Fruit fly (Drosophila melanogaster): ENCODE measurements around the gene CG45012.

CG45012 gene

DNA sequence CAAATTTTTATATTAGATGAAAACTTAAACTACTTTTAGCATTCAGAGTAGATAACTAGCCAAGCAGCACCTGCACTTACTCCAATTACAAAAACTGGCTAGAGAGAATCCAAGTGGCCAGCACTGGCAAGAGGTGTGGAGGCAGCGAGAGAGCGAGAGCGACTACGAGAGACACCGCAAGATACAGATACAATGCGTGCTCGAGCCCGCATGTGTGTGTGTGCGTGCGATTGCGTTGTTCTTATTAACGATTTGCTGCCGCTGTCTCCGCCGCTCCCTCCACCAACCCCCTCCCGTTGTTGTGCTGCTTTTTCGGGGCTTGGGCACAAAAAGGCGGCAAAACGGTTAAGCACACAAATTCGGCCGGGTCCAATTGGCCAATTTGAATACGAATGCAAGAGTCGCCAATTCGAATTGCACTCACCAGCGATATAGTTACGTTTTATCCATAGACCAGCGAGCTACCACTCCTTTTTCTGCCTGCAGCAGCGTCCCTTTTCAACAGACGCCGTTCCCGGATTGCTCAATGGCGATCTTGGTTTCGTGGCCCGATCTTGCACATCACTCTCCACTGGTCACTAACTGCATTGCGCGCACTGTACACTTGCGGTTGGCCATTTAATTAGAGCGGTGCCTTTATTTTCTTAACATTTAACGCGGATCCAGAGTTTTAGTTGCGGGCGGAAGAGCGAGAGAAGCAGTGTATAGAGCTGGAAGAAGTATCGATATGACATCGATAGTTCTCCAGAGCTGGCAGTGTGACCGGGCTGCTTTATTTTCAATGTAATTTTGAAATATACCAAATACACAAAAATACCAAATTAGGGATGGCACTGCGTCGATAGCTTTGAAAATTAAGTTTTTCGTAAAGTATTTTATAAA, 25.5 kb upstream of the CG45012 start, which contains the start of gene crol (continued):
- TF ChIP-seq ci (GFP tag; IDR thresholded peaks at IDR 0.05), result peak; percentile 65
- TF ChIP-seq seq (GFP tag; IDR thresholded peaks at IDR 0.05), result no peak; the same call in 1 of the 2 replicates
- TF ChIP-seq fd96Cb (tag; optimal IDR thresholded peaks at IDR 0.05), result no peak
- TF ChIP-seq CG6254 (GFP tag; optimal IDR thresholded peaks at IDR 0.05), result no peak
- peak; percentile 89 for TF ChIP-seq pros (GFP tag; optimal IDR thresholded peaks at IDR 0.05)
- TF ChIP-seq CG2129 (GFP tag; IDR thresholded peaks at IDR 0.05; ENCODE audit: partially characterized antibody), result peak; percentile 61
- peak; percentile 10 for TF ChIP-seq CG30403 (GFP tag; optimal IDR thresholded peaks at IDR 0.05)
- peak; percentile 73 for TF ChIP-seq sens (GFP tag)
- peak; percentile 30 for TF ChIP-seq tap (tag; optimal IDR thresholded peaks at IDR 0.05)
- TF ChIP-seq mirr (GFP tag; optimal IDR thresholded peaks at IDR 0.05), result peak; percentile 55
- TF ChIP-seq psq (GFP tag; optimal IDR thresholded peaks at IDR 0.05), result no peak
- no peak for TF ChIP-seq CG17612 (GFP tag; IDR thresholded peaks at IDR 0.05)
- TF ChIP-seq CG31441 (GFP tag; IDR thresholded peaks at IDR 0.05), result peak; percentile 35; the same call in 1 of the 2 replicates
- peak; percentile 27 for TF ChIP-seq CG10979 (tag; optimal IDR thresholded peaks at IDR 0.05)
- TF ChIP-seq dati (GFP tag; IDR thresholded peaks at IDR 0.05), result no peak
- TF ChIP-seq Lim3 (GFP tag; IDR thresholded peaks at IDR 0.05), result no peak
- TF ChIP-seq CG8290 (GFP tag; optimal IDR thresholded peaks at IDR 0.05), result no peak
- peak in 1 of 2 experiments; percentile 64 for TF ChIP-seq CG8290 (tag; optimal IDR thresholded peaks at IDR 0.05)
- TF ChIP-seq Hr3 (GFP tag; optimal IDR thresholded peaks at IDR 0.05), result peak; percentile 36
- no peak for TF ChIP-seq nerfin-1 (tag; optimal IDR thresholded peaks at IDR 0.05)
- no peak for TF ChIP-seq dan (GFP tag; IDR thresholded peaks at IDR 0.05)
- no peak for TF ChIP-seq Lpt (GFP tag; optimal IDR thresholded peaks at IDR 0.05)
- TF ChIP-seq corto (GFP tag; optimal IDR thresholded peaks at IDR 0.05), result no peak
- no peak for TF ChIP-seq ATbp (GFP tag; optimal IDR thresholded peaks at IDR 0.05)
- TF ChIP-seq bsh (GFP tag; optimal IDR thresholded peaks at IDR 0.05), result peak in 1 of 2 experiments; percentile 17
- peak; percentile 48 for TF ChIP-seq slbo (GFP tag; IDR thresholded peaks at IDR 0.05)
- no peak for TF ChIP-seq Antp (GFP tag; optimal IDR thresholded peaks at IDR 0.05)
- no peak for TF ChIP-seq CG18262 (tag; optimal IDR thresholded peaks at IDR 0.05)
- no peak for TF ChIP-seq trh (GFP tag; optimal IDR thresholded peaks at IDR 0.05)
- TF ChIP-seq slou (GFP tag; optimal IDR thresholded peaks at IDR 0.05), result no peak
- TF ChIP-seq CG30020 (tag; optimal IDR thresholded peaks at IDR 0.05), result peak; percentile 52
- no peak for TF ChIP-seq CG15073 (GFP tag; optimal IDR thresholded peaks at IDR 0.05)
- no peak for TF ChIP-seq CG6683 (GFP tag; optimal IDR thresholded peaks at IDR 0.05)
- peak; percentile 72 for TF ChIP-seq gfzf (GFP tag; optimal IDR thresholded peaks at IDR 0.05)
- TF ChIP-seq onecut (GFP tag; IDR thresholded peaks at IDR 0.05), result peak; percentile 28
- peak; percentile 43 for TF ChIP-seq CG13424 (tag; optimal IDR thresholded peaks at IDR 0.05)
- TF ChIP-seq Hsf (GFP tag; optimal IDR thresholded peaks at IDR 0.05), result no peak
- TF ChIP-seq tgo (GFP tag; IDR thresholded peaks at IDR 0.05), result no peak
- no peak for TF ChIP-seq CG11723 (GFP tag; optimal IDR thresholded peaks at IDR 0.05)
- no peak for TF ChIP-seq Eip74EF (GFP tag; optimal IDR thresholded peaks at IDR 0.05)
- TF ChIP-seq D19A (tag; optimal IDR thresholded peaks at IDR 0.05), result no peak
- no peak for TF ChIP-seq Jarid2 (GFP tag; optimal IDR thresholded peaks at IDR 0.05)
- TF ChIP-seq CG12071 (GFP tag; optimal IDR thresholded peaks at IDR 0.05), result no peak
- no peak for TF ChIP-seq tx (GFP tag; optimal IDR thresholded peaks at IDR 0.05)
- TF ChIP-seq CG15011 (GFP tag; optimal IDR thresholded peaks at IDR 0.05), result no peak
- no peak for TF ChIP-seq PHDP (tag; optimal IDR thresholded peaks at IDR 0.05)
- TF ChIP-seq ab (GFP tag; optimal IDR thresholded peaks at IDR 0.05), result no peak
- no peak for TF ChIP-seq CG14441 (GFP tag; IDR thresholded peaks at IDR 0.05)
- TF ChIP-seq kay (GFP tag; optimal IDR thresholded peaks at IDR 0.05), result no peak
- peak; percentile 40 for TF ChIP-seq Dek (tag; optimal IDR thresholded peaks at IDR 0.05)

Data from whole organism, embryonic.